Fruit fly (Drosophila melanogaster): ENCODE data around the gene Hsp60A.

Gene Hsp60A

dm6 chrX:11137566-11138186 lies 29.4 kb downstream of the Hsp60A start, which contains the start of gene CDK2AP1 (continued):
- TF ChIP-seq jumu (GFP tag; optimal IDR thresholded peaks at IDR 0.05), result peak; percentile 48
- no peak for TF ChIP-seq Camta (GFP tag; optimal IDR thresholded peaks at IDR 0.05)
- peak; percentile 24 for TF ChIP-seq CG15269 (tag; optimal IDR thresholded peaks at IDR 0.05)
- no peak for TF ChIP-seq ERR (GFP tag; optimal IDR thresholded peaks at IDR 0.05)
- no peak for TF ChIP-seq CG32772 (GFP tag; IDR thresholded peaks at IDR 0.05)
- TF ChIP-seq CG3407 (GFP tag; optimal IDR thresholded peaks at IDR 0.05), result no peak
- TF ChIP-seq E2f1 (GFP tag; IDR thresholded peaks at IDR 0.05), result no peak
- TF ChIP-seq fru (optimal IDR thresholded peaks at IDR 0.05), result no peak
- TF ChIP-seq CG10431 (GFP tag; optimal IDR thresholded peaks at IDR 0.05), result no peak
- no peak for TF ChIP-seq CG12155 (GFP tag; optimal IDR thresholded peaks at IDR 0.05)
- no peak for TF ChIP-seq CG12071 (GFP tag; optimal IDR thresholded peaks at IDR 0.05)
- no peak for TF ChIP-seq gcm (GFP tag; optimal IDR thresholded peaks at IDR 0.05)
- no peak for TF ChIP-seq CG14441 (GFP tag; IDR thresholded peaks at IDR 0.05)
- TF ChIP-seq lov (optimal IDR thresholded peaks at IDR 0.05), result no peak
- no peak for TF ChIP-seq lov (GFP tag; IDR thresholded peaks at IDR 0.05)
- no peak for TF ChIP-seq kni (GFP tag; optimal IDR thresholded peaks at IDR 0.05)
- no peak for TF ChIP-seq CG10209 (GFP tag; optimal IDR thresholded peaks at IDR 0.05)
- TF ChIP-seq sisA (GFP tag; IDR thresholded peaks at IDR 0.05), result no peak
- TF ChIP-seq bowl (GFP tag; IDR thresholded peaks at IDR 0.05), result no peak
- TF ChIP-seq CG9609 (GFP tag; optimal IDR thresholded peaks at IDR 0.05), result peak; percentile 1
- TF ChIP-seq Rfx (GFP tag; IDR thresholded peaks at IDR 0.05), result peak; percentile 72
- peak; percentile 21 for TF ChIP-seq lilli (GFP tag; optimal IDR thresholded peaks at IDR 0.05)
- TF ChIP-seq maf-S (GFP tag; optimal IDR thresholded peaks at IDR 0.05), result peak; percentile 10
- no peak for TF ChIP-seq aop (GFP tag; IDR thresholded peaks at IDR 0.05)
- no peak for TF ChIP-seq H15 (GFP tag; IDR thresholded peaks at IDR 0.05)
- TF ChIP-seq CG5245 (GFP tag; optimal IDR thresholded peaks at IDR 0.05), result no peak
- no peak for TF ChIP-seq CG12236 (GFP tag; optimal IDR thresholded peaks at IDR 0.05)
- peak; percentile 20 to 46 for TF ChIP-seq Pdp1 (GFP tag; optimal IDR thresholded peaks at IDR 0.05)
- no peak for TF ChIP-seq gcm2 (GFP tag; optimal IDR thresholded peaks at IDR 0.05)
- TF ChIP-seq CG15073 (GFP tag; optimal IDR thresholded peaks at IDR 0.05), result no peak
- TF ChIP-seq z (GFP tag; IDR thresholded peaks at IDR 0.05), result no peak

- TF ChIP-seq CG34376 (GFP tag; optimal IDR thresholded peaks at IDR 0.05) (peak; percentile 20), CG2116 (GFP tag; optimal IDR thresholded peaks at IDR 0.05) (no peak)
These were observed 31.9 kb downstream of the Hsp60A start, which contains the start of gene ssp7 for dm6 chrX:11140163-11140562. ssp7 (minus strand) TSS chrX:11140263.

dm6 chrX:11141785-11142591 lies 33.7 kb downstream of the Hsp60A start, which contains the start of the genes CG15199 and CG15202:
CG15199 (minus strand) TSS chrX:11141835.
CG15202 (plus strand) TSS chrX:11142541.
- TF ChIP-seq dpn (GFP tag; optimal IDR thresholded peaks at IDR 0.05), result peak in 1 of 2 experiments; percentile 8
- peak; percentile 50 for TF ChIP-seq dmrt99B (tag; optimal IDR thresholded peaks at IDR 0.05)
- TF ChIP-seq CG8944 (GFP tag; optimal IDR thresholded peaks at IDR 0.05), result no peak
- TF ChIP-seq CG4328 (GFP tag; optimal IDR thresholded peaks at IDR 0.05), result no peak
- TF ChIP-seq Hr78 (GFP tag; optimal IDR thresholded peaks at IDR 0.05), result no peak
- no peak for TF ChIP-seq run (tag; optimal IDR thresholded peaks at IDR 0.05)
- TF ChIP-seq Stat92E (GFP tag; optimal IDR thresholded peaks at IDR 0.05), result no peak
- no peak for TF ChIP-seq org-1 (GFP tag; optimal IDR thresholded peaks at IDR 0.05)
- TF ChIP-seq CG15479 (GFP tag; optimal IDR thresholded peaks at IDR 0.05), result no peak
- TF ChIP-seq CG16863 (GFP tag; optimal IDR thresholded peaks at IDR 0.05), result no peak
- no peak for TF ChIP-seq Dbx (GFP tag; IDR thresholded peaks at IDR 0.05)
- no peak for TF ChIP-seq HLH4C (GFP tag; IDR thresholded peaks at IDR 0.05; ENCODE audit: partially characterized antibody)
- peak; percentile 46 for TF ChIP-seq CG7839 (tag; optimal IDR thresholded peaks at IDR 0.05)
- no peak for TF ChIP-seq HHEX (GFP tag; optimal IDR thresholded peaks at IDR 0.05)
